Worm (Caenorhabditis elegans): ENCODE data around the gene srh-35.

The srh-35 gene

ce11 chrV:432991-433390 is 16.0 kb downstream of the srh-35 start:
- TF ChIP-seq lin-13 (tag; optimal IDR thresholded peaks at IDR 0.05): no peak
- no peak for TF ChIP-seq unc-120 (tag; optimal IDR thresholded peaks at IDR 0.05; ENCODE audit: poor library complexity, severe bottlenecking)
- TF ChIP-seq snpc-4 (tag; optimal IDR thresholded peaks at IDR 0.05): no peak
- TF ChIP-seq mls-2 (tag; optimal IDR thresholded peaks at IDR 0.05): no peak
- TF ChIP-seq lsy-2 (tag; optimal IDR thresholded peaks at IDR 0.05): no peak
- TF ChIP-seq pha-4 (tag; optimal IDR thresholded peaks at IDR 0.05): no peak
- TF ChIP-seq unc-39 (tag; optimal IDR thresholded peaks at IDR 0.05): no peak
- no peak for TF ChIP-seq drap-1 (GFP tag; optimal IDR thresholded peaks at IDR 0.05)
- TF ChIP-seq elt-1 (tag; optimal IDR thresholded peaks at IDR 0.05; ENCODE audit: borderline replicate concordance, insufficient read depth): no peak
- no peak for TF ChIP-seq M03D4.4 (tag; optimal IDR thresholded peaks at IDR 0.05)
- TF ChIP-seq flh-1 (GFP tag; optimal IDR thresholded peaks at IDR 0.05): no peak
- TF ChIP-seq ztf-11 (tag; optimal IDR thresholded peaks at IDR 0.05): no peak
- no peak for TF ChIP-seq lin-32 (GFP tag; optimal IDR thresholded peaks at IDR 0.05)
- no peak for TF ChIP-seq nhr-12 (tag; optimal IDR thresholded peaks at IDR 0.05)
- no peak for TF ChIP-seq sem-2 (GFP tag; optimal IDR thresholded peaks at IDR 0.05)
- no peak for TF ChIP-seq zip-8 (tag; optimal IDR thresholded peaks at IDR 0.05)

ce11 chrV:428844-429243 is 20.2 kb downstream of the srh-35 start, which contains the start of gene B0554.4:
Gene B0554.4 (plus strand): TSS chrV:429144.
- TF ChIP-seq nhr-28 (tag; optimal IDR thresholded peaks at IDR 0.05) (no peak), ceh-39 (tag; optimal IDR thresholded peaks at IDR 0.05) (no peak), unc-62 (GFP tag; optimal IDR thresholded peaks at IDR 0.05) (no peak), lin-32 (GFP tag; optimal IDR thresholded peaks at IDR 0.05) (no peak), unc-120 (tag; optimal IDR thresholded peaks at IDR 0.05; ENCODE audit: poor library complexity, severe bottlenecking) (no peak), M03D4.4 (tag; optimal IDR thresholded peaks at IDR 0.05) (no peak), lin-13 (tag; optimal IDR thresholded peaks at IDR 0.05) (no peak), nhr-2 (tag; optimal IDR thresholded peaks at IDR 0.05) (no peak), elt-3 (tag; optimal IDR thresholded peaks at IDR 0.05) (no peak), nhr-76 (tag; optimal IDR thresholded peaks at IDR 0.05) (no peak), hlh-1 (tag; optimal IDR thresholded peaks at IDR 0.05) (no peak)

ce11 chrV:424140-424539 is 24.9 kb downstream of the srh-35 start, which contains the start of gene B0554.5:
Gene B0554.5 (plus strand): TSS chrV:424440.
- TF ChIP-seq blmp-1 (tag; optimal IDR thresholded peaks at IDR 0.05) (no peak), lin-13 (tag; optimal IDR thresholded peaks at IDR 0.05) (no peak), ceh-39 (tag; optimal IDR thresholded peaks at IDR 0.05) (no peak), unc-62 (GFP tag; optimal IDR thresholded peaks at IDR 0.05) (no peak), pha-4 (tag; optimal IDR thresholded peaks at IDR 0.05) (no peak), flh-1 (GFP tag; optimal IDR thresholded peaks at IDR 0.05) (no peak)

ce11 chrV:422133-422532 is 26.9 kb downstream of the srh-35 start, which contains the start of gene dod-20:
Gene dod-20 (plus strand): TSS chrV:422433.
- TF ChIP-seq nhr-76 (tag; optimal IDR thresholded peaks at IDR 0.05) (no peak), pha-4 (tag; optimal IDR thresholded peaks at IDR 0.05) (no peak), tbx-8 (GFP tag; optimal IDR thresholded peaks at IDR 0.05) (no peak), nhr-12 (tag; optimal IDR thresholded peaks at IDR 0.05) (no peak), nhr-237 (tag; optimal IDR thresholded peaks at IDR 0.05) (no peak), lin-32 (GFP tag; optimal IDR thresholded peaks at IDR 0.05) (no peak)

- TF ChIP-seq lsy-2 (tag; optimal IDR thresholded peaks at IDR 0.05): no peak
- no peak for TF ChIP-seq unc-120 (tag; optimal IDR thresholded peaks at IDR 0.05; ENCODE audit: poor library complexity, severe bottlenecking)
- no peak for TF ChIP-seq ceh-43 (GFP tag; optimal IDR thresholded peaks at IDR 0.05)
- TF ChIP-seq drap-1 (GFP tag; optimal IDR thresholded peaks at IDR 0.05): no peak
- no peak for TF ChIP-seq ces-1 (GFP tag; optimal IDR thresholded peaks at IDR 0.05)
- no peak for TF ChIP-seq cnd-1 (tag; optimal IDR thresholded peaks at IDR 0.05)
- no peak for TF ChIP-seq unc-39 (tag; optimal IDR thresholded peaks at IDR 0.05)
- TF ChIP-seq blmp-1 (tag; optimal IDR thresholded peaks at IDR 0.05): no peak
- TF ChIP-seq ztf-11 (tag; optimal IDR thresholded peaks at IDR 0.05): no peak
- TF ChIP-seq ham-2 (GFP tag; optimal IDR thresholded peaks at IDR 0.05): no peak
- TF ChIP-seq nhr-2 (tag; optimal IDR thresholded peaks at IDR 0.05): no peak
- no peak for TF ChIP-seq nhr-12 (tag; optimal IDR thresholded peaks at IDR 0.05)
- TF ChIP-seq flh-1 (GFP tag; optimal IDR thresholded peaks at IDR 0.05): no peak
- TF ChIP-seq unc-62 (GFP tag; optimal IDR thresholded peaks at IDR 0.05): no peak
- TF ChIP-seq tbx-8 (GFP tag; optimal IDR thresholded peaks at IDR 0.05): no peak
- no peak for TF ChIP-seq ceh-83 (GFP tag; optimal IDR thresholded peaks at IDR 0.05)
- no peak for TF ChIP-seq lin-13 (tag; optimal IDR thresholded peaks at IDR 0.05)
Measured at ce11 chrV:418432-418831, 30.6 kb downstream of the srh-35 start, which contains the start of gene Y39D8A.1. Gene Y39D8A.1 (plus strand): TSS chrV:418732.

Data from whole organism, mixed stage, embryonic.